Fruit fly (Drosophila melanogaster) Kc167 (cell line): ENCODE data around the gene mthl15.

Experiments
- Myc ChIP-seq: fragments of >200 bp; optimal IDR thresholded peaks from 2 replicates; lab custom pipeline; 2017; ENCODE audit warnings: missing external identifiers
- Sin3A ChIP-seq: fragments of >200 bp; optimal IDR thresholded peaks from 2 replicates; lab custom pipeline; 2018; ENCODE audit warnings: missing external identifiers
- psq ChIP-seq: fragments of >200 bp; optimal IDR thresholded peaks from 2 replicates; lab custom pipeline; 2017; ENCODE audit warnings: missing external identifiers
- ttk ChIP-seq: sonication (Bioruptor generic); optimal IDR thresholded peaks from 2 replicates; lab custom pipeline; 2017; ENCODE audit warnings: missing external identifiers

- TF ChIP-seq Myc (no peak), Sin3A (lab: Kevin White, UChicago) (no peak), ttk (lab: Kevin White, UChicago) (no peak), psq (lab: Kevin White, UChicago) (no peak)
Measured at dm6 chr2L:10226724-10227407, 11.3 kb downstream of the mthl15 start, which contains the start of gene CG5708.
